Worm (Caenorhabditis elegans) whole organism, L1 larva: ENCODE data around the gene mua-6.
A peak's percentile ranks its signal among the peaks of the same experiment; 100 is the strongest.
"Not testable (repeated sequence)": the region's sequence is repeated elsewhere in the genome, so short reads cannot be mapped to it uniquely, and the experiment has no call there.

Experiments used
- C34B4.2 ChIP-seq: sonication (generic microtip); optimal IDR thresholded peaks from 2 replicates; lab custom pipeline; 2017; ENCODE audit warnings: mild to moderate bottlenecking, missing genetic modification characterization, missing compliant biosample characterization
- aha-1 ChIP-seq: fragments of 150-350 bp; optimal IDR thresholded peaks from 2 replicates; lab custom pipeline; 2014; ENCODE audit warnings: missing biosample characterization, missing genetic modification characterization
- alr-1 ChIP-seq: fragments of 200-800 bp; sonication (Bioruptor generic); optimal IDR thresholded peaks from 2 replicates; lab custom pipeline; 2018; ENCODE audit warnings: borderline replicate concordance, mild to moderate bottlenecking, missing genetic modification characterization, missing compliant biosample characterization
- aly-2 ChIP-seq: fragments of 150-350 bp; optimal IDR thresholded peaks from 2 replicates; lab custom pipeline; 2014; ENCODE audit warnings: missing biosample characterization, missing genetic modification characterization
- ceh-63 ChIP-seq: fragments of 200-800 bp; sonication (Bioruptor generic); optimal IDR thresholded peaks from 2 replicates; lab custom pipeline; 2018; ENCODE audit warnings: mild to moderate bottlenecking, missing genetic modification characterization, missing compliant biosample characterization
- ceh-82 ChIP-seq, 3 experiments: fragments of 150-350 bp in 1 of 3; sonication (generic microtip) in 2 of 3; optimal IDR thresholded peaks; 2 replicates each; lab custom pipeline; 2014 to 2017; ENCODE audit warnings: missing biosample characterization in 3 of 3, missing genetic modification characterization in 3 of 3
- ceh-88 ChIP-seq: fragments of 200-800 bp; sonication (Bioruptor generic); IDR thresholded peaks from 2 replicates; pipeline ENCODE4 v1.3.6; 2022; ENCODE audit warnings: missing genetic modification characterization, missing compliant biosample characterization
- dsc-1 ChIP-seq: sonication (generic microtip); optimal IDR thresholded peaks from 2 replicates; lab custom pipeline; 2016; ENCODE audit warnings: mild to moderate bottlenecking, missing genetic modification characterization, missing compliant biosample characterization
- efl-1 ChIP-seq, 4 experiments: fragments of 150-350 bp; optimal IDR thresholded peaks in 3 of 4; peaks in 1 of 4; 1 replicate in 1 of 4; 2 replicates in 3 of 4; lab custom pipeline; 2014; ENCODE audit warnings: missing biosample characterization in 2 of 4, missing genetic modification characterization in 2 of 4, missing genetic modification reagents in 2 of 4
- egl-27 ChIP-seq, 2 experiments: fragments of 150-350 bp in 1 of 2; sonication (generic microtip); optimal IDR thresholded peaks; 3 replicates each; lab custom pipeline; 2017 to 2018; ENCODE audit warnings: missing biosample characterization in 2 of 2, missing genetic modification characterization in 2 of 2, missing genetic modification reagents in 2 of 2
- elt-2 ChIP-seq: sonication (generic microtip); optimal IDR thresholded peaks from 2 replicates; lab custom pipeline; 2016; ENCODE audit warnings: missing genetic modification characterization, mild to moderate bottlenecking, inconsistent platforms, missing compliant biosample characterization, missing genetic modification reagents
- elt-3 ChIP-seq, 6 experiments: fragments of 150-350 bp in 1 of 6; sonication (generic microtip); optimal IDR thresholded peaks; 2 replicates each; lab custom pipeline; 2017 to 2018; ENCODE audit warnings: missing biosample characterization in 6 of 6, missing genetic modification characterization in 6 of 6, inconsistent platforms in 1 of 6
- fkh-8 ChIP-seq: sonication (generic microtip); optimal IDR thresholded peaks from 2 replicates; lab custom pipeline; 2016; ENCODE audit warnings: mild to moderate bottlenecking, missing genetic modification characterization, missing compliant biosample characterization
- grh-1 ChIP-seq: fragments of 200-800 bp; sonication (Bioruptor generic); IDR thresholded peaks from 2 replicates; pipeline ENCODE4 v1.3.6; 2022; ENCODE audit warnings: missing genetic modification reagents, missing genetic modification characterization, missing compliant biosample characterization
- hlh-4 ChIP-seq: sonication (generic microtip); optimal IDR thresholded peaks from 2 replicates; lab custom pipeline; 2016; ENCODE audit warnings: mild to moderate bottlenecking, missing genetic modification characterization, missing compliant biosample characterization
- hpl-2 ChIP-seq: fragments of 150-350 bp; optimal IDR thresholded peaks from 2 replicates; lab custom pipeline; 2014; ENCODE audit warnings: missing biosample characterization, missing genetic modification reagents, missing genetic modification characterization
- isw-1 ChIP-seq: fragments of 200-800 bp; sonication (Bioruptor generic); IDR thresholded peaks from 2 replicates; pipeline ENCODE4 v1.3.6; 2022; ENCODE audit warnings: missing genetic modification characterization, missing compliant biosample characterization
- jun-1 ChIP-seq: fragments of 150-350 bp; optimal IDR thresholded peaks from 2 replicates; lab custom pipeline; 2014; ENCODE audit warnings: missing biosample characterization, missing genetic modification reagents, missing genetic modification characterization
- lin-13 ChIP-seq: fragments of 150-350 bp; optimal IDR thresholded peaks from 2 replicates; lab custom pipeline; 2014; ENCODE audit warnings: missing biosample characterization, missing genetic modification reagents, missing genetic modification characterization
- lin-14 ChIP-seq: fragments of 200-800 bp; sonication (Bioruptor generic); optimal IDR thresholded peaks from 2 replicates; lab custom pipeline; 2018; ENCODE audit warnings: mild to moderate bottlenecking, missing genetic modification characterization, moderate library complexity, missing compliant biosample characterization
- lin-15B ChIP-seq: fragments of 150-350 bp; sonication (generic microtip); optimal IDR thresholded peaks from 3 replicates; lab custom pipeline; 2014; ENCODE audit warnings: missing biosample characterization, missing genetic modification characterization
- lir-3 ChIP-seq: sonication (generic microtip); optimal IDR thresholded peaks from 2 replicates; lab custom pipeline; 2016; ENCODE audit warnings: mild to moderate bottlenecking, missing genetic modification characterization, moderate library complexity, missing compliant biosample characterization; ENCODE audit not compliant: poor library complexity
- lsy-2 ChIP-seq, 2 experiments: fragments of 150-350 bp; optimal IDR thresholded peaks; 2 replicates each; lab custom pipeline; 2014; ENCODE audit warnings: missing biosample characterization in 2 of 2, missing genetic modification characterization in 2 of 2
- nhr-12 ChIP-seq: sonication (generic microtip); optimal IDR thresholded peaks from 2 replicates; lab custom pipeline; 2017; ENCODE audit warnings: missing biosample characterization, missing genetic modification characterization
- nhr-19 ChIP-seq: fragments of 200-800 bp; sonication (Bioruptor generic); conservative IDR thresholded peaks from 2 replicates; pipeline ENCODE4 v1.3.6; 2022; ENCODE audit warnings: missing genetic modification characterization, missing compliant biosample characterization
- nhr-28 ChIP-seq: fragments of 150-350 bp; optimal IDR thresholded peaks from 2 replicates; lab custom pipeline; 2014; ENCODE audit warnings: missing biosample characterization, missing genetic modification characterization
- nhr-71 ChIP-seq: sonication (generic microtip); optimal IDR thresholded peaks from 2 replicates; lab custom pipeline; 2016; ENCODE audit warnings: mild to moderate bottlenecking, missing genetic modification characterization, moderate library complexity, missing compliant biosample characterization
- nhr-76 ChIP-seq: sonication (generic microtip); optimal IDR thresholded peaks from 2 replicates; lab custom pipeline; 2017; ENCODE audit warnings: missing biosample characterization, missing genetic modification characterization
- nhr-77 ChIP-seq: fragments of 150-350 bp; optimal IDR thresholded peaks from 2 replicates; lab custom pipeline; 2014; ENCODE audit warnings: missing biosample characterization, missing genetic modification characterization
- nhr-84 ChIP-seq: sonication (generic microtip); optimal IDR thresholded peaks from 2 replicates; lab custom pipeline; 2017; ENCODE audit warnings: missing biosample characterization, missing genetic modification characterization
- nhr-85 ChIP-seq: sonication (generic microtip); peaks from one replicate; lab custom pipeline; 2016; ENCODE audit warnings: missing genetic modification characterization, inconsistent platforms, missing compliant biosample characterization
- pax-3 ChIP-seq: fragments of 200-800 bp; sonication (Bioruptor generic); optimal IDR thresholded peaks from 2 replicates; lab custom pipeline; 2018; ENCODE audit warnings: mild to moderate bottlenecking, missing genetic modification characterization, moderate library complexity, missing compliant biosample characterization
- pqm-1 ChIP-seq: sonication (generic microtip); optimal IDR thresholded peaks from 3 replicates; lab custom pipeline; 2017; ENCODE audit warnings: missing biosample characterization, missing genetic modification characterization
- rnt-1 ChIP-seq: sonication (generic microtip); optimal IDR thresholded peaks from 2 replicates; lab custom pipeline; 2016; ENCODE audit warnings: mild to moderate bottlenecking, missing genetic modification characterization, moderate library complexity, missing compliant biosample characterization
- snpc-4 ChIP-seq: fragments of 150-350 bp; optimal IDR thresholded peaks from 2 replicates; lab custom pipeline; 2014; ENCODE audit warnings: missing biosample characterization, missing genetic modification characterization
- snu-23 ChIP-seq: sonication (generic microtip); optimal IDR thresholded peaks from 2 replicates; lab custom pipeline; 2016; ENCODE audit warnings: missing genetic modification characterization, missing compliant biosample characterization
- sox-4 ChIP-seq: sonication (generic microtip); optimal IDR thresholded peaks from 2 replicates; lab custom pipeline; 2016; ENCODE audit warnings: missing genetic modification characterization, missing compliant biosample characterization
- sptf-1 ChIP-seq: fragments of 150-350 bp; optimal IDR thresholded peaks from 2 replicates; lab custom pipeline; 2014; ENCODE audit warnings: missing biosample characterization, missing genetic modification characterization
- unc-86 ChIP-seq: sonication (generic microtip); optimal IDR thresholded peaks from 2 replicates; lab custom pipeline; 2016; ENCODE audit warnings: missing genetic modification characterization, missing compliant biosample characterization
- unc-98 ChIP-seq: fragments of 200-800 bp; sonication (Bioruptor generic); IDR thresholded peaks from 2 replicates; pipeline ENCODE4 v1.3.6; 2022; ENCODE audit warnings: missing genetic modification characterization, missing compliant biosample characterization
- zip-4 ChIP-seq: fragments of 200-800 bp; sonication (Bioruptor generic); optimal IDR thresholded peaks from 2 replicates; lab custom pipeline; 2018; ENCODE audit warnings: mild to moderate bottlenecking, missing genetic modification characterization, moderate library complexity, missing compliant biosample characterization
- ztf-11 ChIP-seq, 2 experiments: sonication (generic microtip); optimal IDR thresholded peaks; 2 replicates each; lab custom pipeline; 2016 to 2017; ENCODE audit warnings: missing genetic modification characterization in 2 of 2, missing biosample characterization in 1 of 2, missing compliant biosample characterization in 1 of 2
- ztf-4 ChIP-seq: fragments of 150-350 bp; optimal IDR thresholded peaks from 2 replicates; lab custom pipeline; 2014; ENCODE audit warnings: missing biosample characterization, missing genetic modification characterization

The mua-6 gene

ce11 chrX:16243129-16243528 lies 22.4 kb downstream of the mua-6 start:
- TF ChIP-seq nhr-84 (tag; lab: Kevin White, UChicago): no peak
- TF ChIP-seq sptf-1 (tag; lab: Kevin White, UChicago): no peak
- TF ChIP-seq nhr-76: no peak
- TF ChIP-seq rnt-1 (tag; lab: Kevin White, UChicago): no peak
- TF ChIP-seq lin-15B: no peak
- TF ChIP-seq efl-1 (optimal IDR thresholded peaks at IDR 0.05; lab: Kevin White, UChicago): no peak
- no peak for TF ChIP-seq efl-1 (GFP tag; optimal IDR thresholded peaks at IDR 0.05 in 1 of 2; lab: Kevin White, UChicago)
- TF ChIP-seq nhr-71 (tag; lab: Kevin White, UChicago): no peak
- no peak for TF ChIP-seq isw-1 (GFP tag; lab: Robert Waterston, UW)
- no peak for TF ChIP-seq ztf-11 (tag; optimal IDR thresholded peaks at IDR 0.05; lab: Kevin White, UChicago)
- TF ChIP-seq hlh-4 (tag; lab: Kevin White, UChicago): no peak
- no peak for TF ChIP-seq nhr-77

- TF ChIP-seq efl-1 (optimal IDR thresholded peaks at IDR 0.05; lab: Kevin White, UChicago) (no peak), efl-1 (GFP tag; optimal IDR thresholded peaks at IDR 0.05 in 1 of 2; lab: Kevin White, UChicago) (peak in 1 of 2 experiments; percentile 81), nhr-19 (GFP tag; lab: Robert Waterston, UW) (no peak), lir-3 (no peak)
These were observed 24.9 kb downstream of the mua-6 start for ce11 chrX:16240626-16241025.

ce11 chrX:16228622-16229021 lies 36.9 kb downstream of the mua-6 start, which contains the start of gene F23A7.5:
TSS of gene F23A7.5 (plus strand) at chrX:16228922.
- TF ChIP-seq pqm-1 (no peak), grh-1 (GFP tag; lab: Robert Waterston, UW) (no peak), jun-1 (tag; lab: Kevin White, UChicago) (no peak), C34B4.2 (tag; lab: Kevin White, UChicago) (no peak), nhr-71 (tag; lab: Kevin White, UChicago) (no peak), zip-4 (no peak)

ce11 chrX:16219710-16220109 lies 45.8 kb downstream of the mua-6 start, which contains the start of gene F23A7.3:
TSS of gene F23A7.3 (plus strand) at chrX:16220010.
- TF ChIP-seq efl-1 (optimal IDR thresholded peaks at IDR 0.05; lab: Kevin White, UChicago): not testable (repeated sequence)
- TF ChIP-seq efl-1 (GFP tag; optimal IDR thresholded peaks at IDR 0.05 in 1 of 2; lab: Kevin White, UChicago): peak in 1 of 2 experiments; percentile 57

ce11 chrX:16218306-16218705 lies 47.2 kb downstream of the mua-6 start:
- peak; percentile 41 for TF ChIP-seq unc-86 (tag; lab: Kevin White, UChicago)
- TF ChIP-seq aly-2 (tag; lab: Kevin White, UChicago): no peak
- TF ChIP-seq pax-3: no peak
- TF ChIP-seq snpc-4 (tag; lab: Kevin White, UChicago): no peak
- TF ChIP-seq snu-23 (GFP tag; lab: Kevin White, UChicago): peak; percentile 43
- peak; percentile 70 for TF ChIP-seq dsc-1
- no peak for TF ChIP-seq alr-1 (tag; lab: Kevin White, UChicago)
- TF ChIP-seq unc-98 (GFP tag; lab: Robert Waterston, UW): no peak
- no peak for TF ChIP-seq nhr-28 (tag; lab: Kevin White, UChicago)
- TF ChIP-seq jun-1 (tag; lab: Kevin White, UChicago): no peak
- TF ChIP-seq efl-1 (optimal IDR thresholded peaks at IDR 0.05; lab: Kevin White, UChicago): peak; percentile 24 to 35
- TF ChIP-seq efl-1 (GFP tag; optimal IDR thresholded peaks at IDR 0.05 in 1 of 2; lab: Kevin White, UChicago): peak in 1 of 2 experiments; percentile 40
- peak; percentile 85 for TF ChIP-seq lin-14 (GFP tag; lab: Kevin White, UChicago)
- peak; percentile 31 to 42 for TF ChIP-seq lsy-2 (tag; optimal IDR thresholded peaks at IDR 0.05; lab: Kevin White, UChicago)
- no peak for TF ChIP-seq elt-2 (tag; lab: Kevin White, UChicago)
- TF ChIP-seq nhr-19 (GFP tag; lab: Robert Waterston, UW): peak; percentile 8; the same call in 1 of the 2 replicates
- no peak for TF ChIP-seq sptf-1 (tag; lab: Kevin White, UChicago)
- TF ChIP-seq sox-4 (tag; lab: Kevin White, UChicago): no peak
- TF ChIP-seq lin-13: no peak
- peak; percentile 81 for TF ChIP-seq fkh-8
- no peak for TF ChIP-seq elt-3 (tag; optimal IDR thresholded peaks at IDR 0.05; lab: Kevin White, UChicago)
- TF ChIP-seq hlh-4 (tag; lab: Kevin White, UChicago): no peak
- no peak for TF ChIP-seq aha-1 (tag; lab: Kevin White, UChicago)
- no peak for TF ChIP-seq egl-27 (tag; optimal IDR thresholded peaks at IDR 0.05; lab: Kevin White, UChicago)
- TF ChIP-seq hpl-2 (GFP tag; lab: Kevin White, UChicago): no peak
- no peak for TF ChIP-seq ceh-63
- no peak for TF ChIP-seq ztf-4 (tag; lab: Kevin White, UChicago)
- no peak for TF ChIP-seq ceh-88 (GFP tag; lab: Robert Waterston, UW)
- no peak for TF ChIP-seq grh-1 (GFP tag; lab: Robert Waterston, UW)
- peak in 2 of 3 experiments; percentile 39 to 41 for TF ChIP-seq ceh-82 (tag; optimal IDR thresholded peaks at IDR 0.05; lab: Kevin White, UChicago)
- no peak for TF ChIP-seq nhr-12 (tag; lab: Kevin White, UChicago)
- TF ChIP-seq pqm-1: no peak
- no peak for TF ChIP-seq nhr-85
